Worm (Caenorhabditis elegans): ENCODE results near the gene C14C11.4.

DNA sequence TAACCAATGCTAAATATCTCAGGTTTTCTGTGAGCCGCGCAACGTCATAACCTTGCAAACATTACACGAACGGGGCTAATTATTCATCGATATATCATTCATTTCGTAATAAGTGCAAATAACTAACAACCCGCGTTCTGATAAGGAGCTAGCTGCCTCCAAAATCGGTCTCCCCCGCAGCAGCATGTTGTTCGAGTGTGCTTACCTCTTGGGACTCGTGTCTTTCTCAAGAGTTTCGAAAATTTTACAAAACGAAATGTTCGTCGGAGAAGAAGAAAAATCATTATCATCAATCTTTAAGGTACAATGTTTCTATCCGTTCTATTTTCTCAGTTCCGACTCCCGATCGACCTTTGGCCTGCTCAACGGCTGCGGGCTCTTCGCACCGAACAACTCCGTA lies 30.5 kb downstream of the C14C11.4 start:
- TF ChIP-seq hnd-1 (tag; optimal IDR thresholded peaks at IDR 0.05) (no peak), ama-1 (optimal IDR thresholded peaks at IDR 0.05) (no peak)
